Fruit fly (Drosophila melanogaster) Kc167 (cell line): ENCODE measurements around the gene RpS19a.

Experiments
- Myc ChIP-seq: fragments of >200 bp; optimal IDR thresholded peaks from 2 replicates; lab custom pipeline; 2017; ENCODE audit warnings: missing external identifiers
- Sin3A ChIP-seq: fragments of >200 bp; optimal IDR thresholded peaks from 2 replicates; lab custom pipeline; 2018; ENCODE audit warnings: missing external identifiers
- h ChIP-seq: fragments of >200 bp; optimal IDR thresholded peaks from 3 replicates; lab custom pipeline; 2018; ENCODE audit warnings: missing external identifiers
- insv ChIP-seq: fragments of >200 bp; optimal IDR thresholded peaks from 3 replicates; lab custom pipeline; 2018; ENCODE audit warnings: missing external identifiers
- psq ChIP-seq: fragments of >200 bp; optimal IDR thresholded peaks from 2 replicates; lab custom pipeline; 2017; ENCODE audit warnings: missing external identifiers
- ttk ChIP-seq: sonication (Bioruptor generic); optimal IDR thresholded peaks from 2 replicates; lab custom pipeline; 2017; ENCODE audit warnings: missing external identifiers

- TF ChIP-seq h (lab: Kevin White, UChicago) (no peak), insv (lab: Kevin White, UChicago) (no peak), psq (lab: Kevin White, UChicago) (no peak), Sin3A (no peak), ttk (lab: Kevin White, UChicago) (no peak), Myc (lab: Kevin White, UChicago) (no peak)
Observed at dm6 chrX:16647092-16647632, 9.5 kb downstream of the RpS19a start.
